Worm (Caenorhabditis elegans): ENCODE measurements around the gene srr-1.

srr-1 gene

ce11 chrV:13049149-13049610 is 4.4 kb downstream of the srr-1 start, which contains the start of gene W07G4.8 (continued):
- TF ChIP-seq nhr-19 (GFP tag; conservative IDR thresholded peaks at IDR 0.05) = no peak

DNA sequence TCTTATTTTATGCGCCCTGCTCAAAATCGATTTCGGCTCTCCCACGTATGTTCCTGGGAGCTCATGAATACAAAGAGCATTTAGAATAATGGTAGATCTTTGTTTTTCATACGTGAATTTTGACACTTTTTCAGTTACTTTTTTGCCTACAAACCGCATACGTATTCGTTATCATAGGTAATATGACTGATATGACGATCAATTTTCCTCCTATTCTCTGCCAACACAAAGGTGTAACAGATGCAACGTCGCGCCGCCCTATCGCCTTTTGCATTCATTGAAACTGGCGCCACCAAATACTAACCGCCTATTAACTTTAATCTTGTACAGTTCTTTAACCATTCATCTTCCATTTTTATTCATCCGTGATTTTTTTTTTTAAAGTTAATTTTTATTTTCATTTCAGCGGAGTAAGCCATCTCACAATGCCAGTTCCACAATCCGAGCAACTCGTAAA is 5.9 kb downstream of the srr-1 start, which contains the start of gene W07G4.5:
TSS of gene W07G4.5 (plus strand) at position 407 of the 457 bp plus-strand sequence.
- peak; percentile 36 for TF ChIP-seq lin-14 (GFP tag; optimal IDR thresholded peaks at IDR 0.05)
- TF ChIP-seq elt-2 (tag; optimal IDR thresholded peaks at IDR 0.05) = peak; percentile 67
- no peak for TF ChIP-seq nhr-11 (tag; optimal IDR thresholded peaks at IDR 0.05)

ce11 chrV:13046125-13047123 is 7.1 kb downstream of the srr-1 start:
- TF ChIP-seq hlh-4 (tag; optimal IDR thresholded peaks at IDR 0.05) = no peak
- 0 out of 2 replicates have a peak, but pooled peaks have one; percentile 25 for TF ChIP-seq grh-1 (GFP tag; IDR thresholded peaks at IDR 0.05)
- TF ChIP-seq lin-39 (tag; optimal IDR thresholded peaks at IDR 0.05) = no peak
- no peak for TF ChIP-seq rnt-1 (tag; optimal IDR thresholded peaks at IDR 0.05)
- no peak for TF ChIP-seq lin-15B (tag; optimal IDR thresholded peaks at IDR 0.05)
- TF ChIP-seq sup-37 (GFP tag; optimal IDR thresholded peaks at IDR 0.05) = no peak
- TF ChIP-seq nhr-19 (GFP tag; conservative IDR thresholded peaks at IDR 0.05) = no peak
- TF ChIP-seq mdl-1 (tag; optimal IDR thresholded peaks at IDR 0.05) = no peak
- no peak for TF ChIP-seq efl-3 (GFP tag; optimal IDR thresholded peaks at IDR 0.05)
- no peak for TF ChIP-seq mef-2 (tag; optimal IDR thresholded peaks at IDR 0.05)
- no peak for TF ChIP-seq F16B12.6 (tag; optimal IDR thresholded peaks at IDR 0.05)
- TF ChIP-seq pqm-1 (tag; optimal IDR thresholded peaks at IDR 0.05) = no peak
- TF ChIP-seq dpl-1 (GFP tag; optimal IDR thresholded peaks at IDR 0.05) = no peak
- TF ChIP-seq ztf-4 (tag; optimal IDR thresholded peaks at IDR 0.05) = no peak
- no peak for TF ChIP-seq fos-1 (tag; optimal IDR thresholded peaks at IDR 0.05)
- TF ChIP-seq fkh-10 (GFP tag; optimal IDR thresholded peaks at IDR 0.05) = no peak
- TF ChIP-seq nhr-28 (tag; optimal IDR thresholded peaks at IDR 0.05) = no peak
- no peak for TF ChIP-seq efl-1 (optimal IDR thresholded peaks at IDR 0.05)
- peak in 1 of 2 experiments; percentile 34 for TF ChIP-seq efl-1 (GFP tag; optimal IDR thresholded peaks at IDR 0.05 in 1 of 2)
- no peak for TF ChIP-seq zip-4 (GFP tag; optimal IDR thresholded peaks at IDR 0.05)
- no peak for TF ChIP-seq C16A3.4 (tag; optimal IDR thresholded peaks at IDR 0.05)
- TF ChIP-seq lsy-2 (tag; optimal IDR thresholded peaks at IDR 0.05) = no peak
- no peak for TF ChIP-seq tbx-2 (tag; optimal IDR thresholded peaks at IDR 0.05)
- no peak for TF ChIP-seq mep-1 (tag; optimal IDR thresholded peaks at IDR 0.05)
- TF ChIP-seq ceh-82 (tag; optimal IDR thresholded peaks at IDR 0.05) = no peak
- TF ChIP-seq nhr-47 (tag; optimal IDR thresholded peaks at IDR 0.05) = no peak
- TF ChIP-seq isw-1 (GFP tag; IDR thresholded peaks at IDR 0.05) = no peak
- no peak for TF ChIP-seq unc-30 (tag; optimal IDR thresholded peaks at IDR 0.05)
- no peak for TF ChIP-seq nhr-76 (tag; optimal IDR thresholded peaks at IDR 0.05)
- no peak for TF ChIP-seq aha-1 (tag; optimal IDR thresholded peaks at IDR 0.05)
- peak; percentile 51 for TF ChIP-seq aly-2 (tag; optimal IDR thresholded peaks at IDR 0.05)
- no peak for TF ChIP-seq nhr-77 (tag; optimal IDR thresholded peaks at IDR 0.05)
- TF ChIP-seq Y116A8C.19 (tag; optimal IDR thresholded peaks at IDR 0.05; ENCODE audit: borderline replicate concordance) = no peak
- TF ChIP-seq pag-3 (tag; optimal IDR thresholded peaks at IDR 0.05; ENCODE audit: borderline replicate concordance, insufficient read depth) = no peak
- TF ChIP-seq unc-98 (GFP tag; IDR thresholded peaks at IDR 0.05) = no peak
- peak; percentile 31 for TF ChIP-seq lin-14 (GFP tag; optimal IDR thresholded peaks at IDR 0.05)
- no peak for TF ChIP-seq zag-1 (tag; optimal IDR thresholded peaks at IDR 0.05)
- TF ChIP-seq irx-1 (tag; optimal IDR thresholded peaks at IDR 0.05) = no peak
- TF ChIP-seq alr-1 (tag; optimal IDR thresholded peaks at IDR 0.05; ENCODE audit: borderline replicate concordance) = no peak
- TF ChIP-seq elt-3 (tag; optimal IDR thresholded peaks at IDR 0.05) = peak in 2 of 6 experiments; percentile 30 to 43
- peak; percentile 8 for TF ChIP-seq pax-3 (tag; optimal IDR thresholded peaks at IDR 0.05)
- TF ChIP-seq hlh-17 (GFP tag; optimal IDR thresholded peaks at IDR 0.05; ENCODE audit: borderline replicate concordance) = no peak
- TF ChIP-seq ceh-90 (tag; optimal IDR thresholded peaks at IDR 0.05) = no peak
- TF ChIP-seq sptf-1 (tag; optimal IDR thresholded peaks at IDR 0.05) = no peak
